Worm (Caenorhabditis elegans) whole organism, early embryonic: ENCODE measurements around the gene F23B12.4.

ENCODE experiments used
- F13C5.2 ChIP-seq: sonication (generic microtip); optimal IDR thresholded peaks from 2 replicates; lab custom pipeline; 2017; ENCODE audit warnings: mild to moderate bottlenecking, missing genetic modification characterization, inconsistent platforms, missing compliant biosample characterization
- aly-1 ChIP-seq: sonication (generic microtip); optimal IDR thresholded peaks from 2 replicates; lab custom pipeline; 2016; ENCODE audit warnings: missing genetic modification characterization, missing compliant biosample characterization
- ama-1 ChIP-seq: fragments of 150-350 bp; optimal IDR thresholded peaks from 2 replicates; lab custom pipeline; 2014
- ceh-13 ChIP-seq: fragments of 200-800 bp; sonication (Bioruptor generic); optimal IDR thresholded peaks from 2 replicates; lab custom pipeline; 2018; ENCODE audit warnings: mild to moderate bottlenecking, missing genetic modification characterization, missing compliant biosample characterization
- ceh-36 ChIP-seq: sonication (generic microtip); optimal IDR thresholded peaks from 2 replicates; lab custom pipeline; 2016; ENCODE audit warnings: missing genetic modification characterization, inconsistent platforms, missing compliant biosample characterization
- ets-7 ChIP-seq: sonication (generic microtip); optimal IDR thresholded peaks from 2 replicates; lab custom pipeline; 2016; ENCODE audit warnings: missing genotype, missing genetic modification characterization, missing compliant biosample characterization
- flt-1 ChIP-seq: fragments of 200-800 bp; sonication (Bioruptor generic); IDR thresholded peaks from 2 replicates; pipeline ENCODE4 v1.3.6; 2022; ENCODE audit warnings: missing genetic modification characterization, missing compliant biosample characterization
- hmbx-1 ChIP-seq: sonication (generic microtip); optimal IDR thresholded peaks from 2 replicates; lab custom pipeline; 2016; ENCODE audit warnings: mild to moderate bottlenecking, missing genetic modification characterization, missing compliant biosample characterization
- hmg-4 ChIP-seq: fragments of 200-800 bp; sonication (Bioruptor generic); optimal IDR thresholded peaks from 2 replicates; lab custom pipeline; 2018; ENCODE audit warnings: mild to moderate bottlenecking, missing genetic modification characterization, missing compliant biosample characterization
- pes-1 ChIP-seq: fragments of 200-800 bp; sonication (Bioruptor generic); IDR thresholded peaks from 2 replicates; pipeline ENCODE4 v1.3.6; 2022; ENCODE audit warnings: missing genetic modification reagents, missing genetic modification characterization, missing compliant biosample characterization
- scrt-1 ChIP-seq: fragments of 200-800 bp; sonication (Bioruptor generic); IDR thresholded peaks from 2 replicates; pipeline ENCODE4 v1.3.6; 2022; ENCODE audit warnings: missing genetic modification characterization, missing compliant biosample characterization
- sea-1 ChIP-seq: fragments of 200-800 bp; sonication (Bioruptor generic); conservative IDR thresholded peaks from 2 replicates; pipeline ENCODE4 v1.3.6; 2022; ENCODE audit warnings: missing genetic modification characterization, missing compliant biosample characterization
- tbx-11 ChIP-seq: fragments of 200-800 bp; sonication (Bioruptor generic); IDR thresholded peaks from 2 replicates; pipeline ENCODE4 v1.3.6; 2022; ENCODE audit warnings: missing genetic modification characterization, missing compliant biosample characterization
- tra-4 ChIP-seq: sonication (generic microtip); optimal IDR thresholded peaks from 2 replicates; lab custom pipeline; 2017; ENCODE audit warnings: missing genetic modification characterization, missing compliant biosample characterization

DNA sequence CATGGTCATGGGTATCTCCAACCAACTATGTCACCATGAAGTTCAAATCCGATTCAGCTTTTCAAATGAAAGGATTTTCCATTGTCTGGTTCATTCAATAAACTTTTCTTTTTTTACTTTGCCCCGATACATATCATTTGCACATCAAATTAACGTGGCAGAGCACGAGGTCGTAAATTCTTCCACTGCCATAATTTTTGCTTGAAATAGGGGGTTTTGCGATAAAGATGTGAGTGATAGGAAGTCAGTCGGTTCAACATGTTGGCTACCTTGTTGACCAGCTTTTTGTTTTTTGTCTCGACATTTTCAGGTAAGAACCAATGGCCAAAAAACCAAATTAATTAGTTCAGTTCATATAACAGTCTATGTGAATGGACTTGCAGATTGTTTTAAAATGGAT lies 35.7 kb downstream of the F23B12.4 start, which contains the start of gene clec-54:
- no peak for TF ChIP-seq hmg-4
- TF ChIP-seq ama-1, result no peak
- TF ChIP-seq F13C5.2 (tag; lab: Kevin White, UChicago), result no peak
- TF ChIP-seq ceh-36 (tag; lab: Kevin White, UChicago), result no peak
- no peak for TF ChIP-seq scrt-1 (GFP tag; lab: Robert Waterston, UW)
- TF ChIP-seq sea-1 (GFP tag; lab: Robert Waterston, UW), result no peak
- no peak for TF ChIP-seq tra-4 (tag; lab: Kevin White, UChicago)
- TF ChIP-seq ceh-13 (GFP tag; lab: Kevin White, UChicago), result no peak
- no peak for TF ChIP-seq flt-1 (GFP tag; lab: Robert Waterston, UW)
- no peak for TF ChIP-seq ets-7 (tag; lab: Kevin White, UChicago)
- no peak for TF ChIP-seq hmbx-1
- no peak for TF ChIP-seq aly-1
- no peak for TF ChIP-seq pes-1 (GFP tag; lab: Robert Waterston, UW)
- TF ChIP-seq tbx-11 (GFP tag; lab: Robert Waterston, UW), result no peak
